Worm (Caenorhabditis elegans) whole organism, L4 larva: ENCODE measurements around the gene nlp-101.

ENCODE experiments used
- D1046.2 ChIP-seq: fragments of 200-800 bp; sonication (Bioruptor generic); IDR thresholded peaks from 2 replicates; pipeline ENCODE4 v1.3.6; 2022; ENCODE audit warnings: missing genetic modification characterization, missing compliant biosample characterization
- F26F4.8 ChIP-seq: fragments of 200-800 bp; sonication (Bioruptor generic); conservative IDR thresholded peaks from 2 replicates; pipeline ENCODE4 v1.3.6; 2022; ENCODE audit warnings: missing genetic modification characterization, missing compliant biosample characterization
- F37D6.2 ChIP-seq: sonication (generic microtip); optimal IDR thresholded peaks from 2 replicates; lab custom pipeline; 2016; ENCODE audit warnings: mild to moderate bottlenecking, missing genetic modification characterization, missing compliant biosample characterization
- F44E2.7 ChIP-seq: fragments of 200-800 bp; sonication (Bioruptor generic); IDR thresholded peaks from 2 replicates; pipeline ENCODE4 v2.1.2; 2022; ENCODE audit warnings: missing genetic modification characterization, missing compliant biosample characterization
- T26A8.4 ChIP-seq: fragments of 200-800 bp; sonication (Bioruptor generic); IDR thresholded peaks from 2 replicates; pipeline ENCODE4 v1.3.6; 2022; ENCODE audit warnings: missing genetic modification characterization, missing compliant biosample characterization
- Y48G9A.11 ChIP-seq: fragments of 200-800 bp; sonication (Bioruptor generic); IDR thresholded peaks from 2 replicates; pipeline ENCODE4 v1.3.6; 2022; ENCODE audit warnings: missing genetic modification reagents, missing genetic modification characterization, missing compliant biosample characterization
- ZK337.2 ChIP-seq: fragments of 200-800 bp; sonication (Bioruptor generic); IDR thresholded peaks from 2 replicates; pipeline ENCODE4 v1.3.6; 2022; ENCODE audit warnings: missing genetic modification reagents, missing genetic modification characterization, missing compliant biosample characterization
- aly-2 ChIP-seq: sonication (generic microtip); optimal IDR thresholded peaks from 2 replicates; lab custom pipeline; 2018; ENCODE audit warnings: missing biosample characterization, missing genetic modification characterization
- arid-1 ChIP-seq: fragments of 200-800 bp; sonication (Bioruptor generic); conservative IDR thresholded peaks from 2 replicates; pipeline ENCODE4 v1.3.6; 2022; ENCODE audit warnings: missing genetic modification reagents, missing genetic modification characterization, missing compliant biosample characterization
- ceh-44 ChIP-seq: fragments of 200-800 bp; sonication (Bioruptor generic); IDR thresholded peaks from 2 replicates; pipeline ENCODE4 v1.3.6; 2022; ENCODE audit warnings: missing genetic modification reagents, missing genetic modification characterization, missing compliant biosample characterization
- ceh-62 ChIP-seq: sonication (generic microtip); optimal IDR thresholded peaks from 2 replicates; lab custom pipeline; 2017; ENCODE audit warnings: missing biosample characterization, missing genetic modification characterization
- cey-2 ChIP-seq: sonication (generic microtip); optimal IDR thresholded peaks from 3 replicates; lab custom pipeline; 2017; ENCODE audit warnings: missing genetic modification characterization, mild to moderate bottlenecking, missing compliant biosample characterization, antibody characterized with exemption, borderline replicate concordance; ENCODE audit not compliant: insufficient read depth
- ctbp-1 ChIP-seq: fragments of 200-800 bp; sonication (Bioruptor generic); IDR thresholded peaks from 2 replicates; pipeline ENCODE4 v1.3.6; 2022; ENCODE audit warnings: missing genetic modification reagents, missing genetic modification characterization, missing compliant biosample characterization
- daf-12 ChIP-seq: fragments of 150-350 bp; optimal IDR thresholded peaks from 2 replicates; lab custom pipeline; 2014; ENCODE audit warnings: missing biosample characterization, missing genetic modification reagents, missing genetic modification characterization
- daf-19 ChIP-seq: fragments of 200-800 bp; sonication (Bioruptor generic); conservative IDR thresholded peaks from 2 replicates; pipeline ENCODE4 v1.3.6; 2022; ENCODE audit warnings: missing genetic modification characterization, missing compliant biosample characterization
- daf-8 ChIP-seq: fragments of 200-800 bp; sonication (Bioruptor generic); IDR thresholded peaks from 2 replicates; pipeline ENCODE4 v1.3.6; 2022; ENCODE audit warnings: missing genetic modification characterization, missing compliant biosample characterization
- dmd-8 ChIP-seq: fragments of 200-800 bp; sonication (Bioruptor generic); IDR thresholded peaks from 2 replicates; pipeline ENCODE4 v1.3.6; 2022; ENCODE audit warnings: missing genetic modification characterization, missing compliant biosample characterization
- duxl-1 ChIP-seq: sonication (generic microtip); optimal IDR thresholded peaks from 2 replicates; lab custom pipeline; 2016; ENCODE audit warnings: mild to moderate bottlenecking, missing genetic modification characterization, moderate library complexity, missing compliant biosample characterization; ENCODE audit not compliant: poor library complexity
- fkh-10 ChIP-seq: fragments of 150-350 bp; optimal IDR thresholded peaks from 2 replicates; lab custom pipeline; 2014; ENCODE audit warnings: missing biosample characterization, missing genetic modification reagents, missing genetic modification characterization
- gei-8 ChIP-seq: fragments of 200-800 bp; sonication (Bioruptor generic); optimal IDR thresholded peaks from 2 replicates; lab custom pipeline; 2018; ENCODE audit warnings: mild to moderate bottlenecking, missing genetic modification characterization, missing compliant biosample characterization
- hif-1 ChIP-seq, 2 experiments: sonication (generic microtip); optimal IDR thresholded peaks; 2 replicates each; lab custom pipeline; 2016 to 2017; ENCODE audit warnings: missing compliant biosample characterization in 2 of 2, missing genetic modification characterization in 2 of 2, missing genetic modification reagents in 2 of 2, missing genotype in 2 of 2, mild to moderate bottlenecking in 1 of 2
- jun-1 ChIP-seq: fragments of 150-350 bp; optimal IDR thresholded peaks from 2 replicates; lab custom pipeline; 2014; ENCODE audit warnings: missing biosample characterization, missing genetic modification reagents, missing genetic modification characterization
- lim-7 ChIP-seq: fragments of 200-800 bp; sonication (Bioruptor generic); IDR thresholded peaks from 2 replicates; pipeline ENCODE4 v1.3.6; 2022; ENCODE audit warnings: missing genetic modification characterization, missing compliant biosample characterization
- lin-15B ChIP-seq: fragments of 150-350 bp; sonication (generic microtip); optimal IDR thresholded peaks from 3 replicates; lab custom pipeline; 2014; ENCODE audit warnings: missing biosample characterization, missing genetic modification characterization
- lin-38 ChIP-seq: fragments of 200-800 bp; sonication (Bioruptor generic); IDR thresholded peaks from 2 replicates; pipeline ENCODE4 v1.3.6; 2022; ENCODE audit warnings: missing genetic modification reagents, missing genetic modification characterization, missing compliant biosample characterization
- lir-3 ChIP-seq: sonication (generic microtip); optimal IDR thresholded peaks from 2 replicates; lab custom pipeline; 2016; ENCODE audit warnings: mild to moderate bottlenecking, missing genetic modification characterization, missing compliant biosample characterization
- madf-9 ChIP-seq: fragments of 200-800 bp; sonication (Bioruptor generic); conservative IDR thresholded peaks from 2 replicates; pipeline ENCODE4 v1.3.6; 2022; ENCODE audit warnings: missing genetic modification reagents, missing genetic modification characterization, missing compliant biosample characterization
- mdt-29 ChIP-seq: fragments of 200-800 bp; sonication (Bioruptor generic); IDR thresholded peaks from 2 replicates; pipeline ENCODE4 v1.3.6; 2022; ENCODE audit warnings: missing genetic modification reagents, missing genetic modification characterization, missing compliant biosample characterization
- mep-1 ChIP-seq: fragments of 150-350 bp; sonication (generic microtip); optimal IDR thresholded peaks from 3 replicates; lab custom pipeline; 2014; ENCODE audit warnings: missing biosample characterization, missing genetic modification characterization
- mxl-3 ChIP-seq: fragments of 200-800 bp; sonication (Bioruptor generic); optimal IDR thresholded peaks from 2 replicates; lab custom pipeline; 2018; ENCODE audit warnings: mild to moderate bottlenecking, missing genetic modification characterization, missing compliant biosample characterization
- nhr-10 ChIP-seq: fragments of 150-350 bp; optimal IDR thresholded peaks from 2 replicates; lab custom pipeline; 2014; ENCODE audit warnings: missing biosample characterization, missing genetic modification characterization
- nhr-102 ChIP-seq: sonication (generic microtip); optimal IDR thresholded peaks from 2 replicates; lab custom pipeline; 2016; ENCODE audit warnings: mild to moderate bottlenecking, missing genetic modification characterization, moderate library complexity, missing compliant biosample characterization
- nhr-111 ChIP-seq: fragments of 200-800 bp; sonication (Bioruptor generic); optimal IDR thresholded peaks from 2 replicates; lab custom pipeline; 2018; ENCODE audit warnings: mild to moderate bottlenecking, missing genetic modification characterization, missing compliant biosample characterization
- nhr-25 ChIP-seq: sonication (generic microtip); optimal IDR thresholded peaks from 2 replicates; lab custom pipeline; 2017; ENCODE audit warnings: missing genetic modification characterization, mild to moderate bottlenecking, missing compliant biosample characterization, antibody characterized with exemption, moderate library complexity, borderline replicate concordance; ENCODE audit not compliant: insufficient read depth
- nhr-28 ChIP-seq: fragments of 150-350 bp; optimal IDR thresholded peaks from 2 replicates; lab custom pipeline; 2014; ENCODE audit warnings: missing biosample characterization, missing genetic modification characterization
- nhr-41 ChIP-seq: fragments of 200-800 bp; sonication (Bioruptor generic); IDR thresholded peaks from 2 replicates; pipeline ENCODE4 v1.3.6; 2022; ENCODE audit warnings: missing genetic modification reagents, missing genetic modification characterization, missing compliant biosample characterization
- nhr-76 ChIP-seq: fragments of 150-350 bp; optimal IDR thresholded peaks from 2 replicates; lab custom pipeline; 2014; ENCODE audit warnings: missing biosample characterization, missing genetic modification characterization
- pha-4 ChIP-seq, 2 experiments: fragments of 150-350 bp in 1 of 2; fragments of 200-800 bp in 1 of 2; sonication (Bioruptor generic) in 1 of 2; IDR thresholded peaks in 1 of 2; optimal IDR thresholded peaks in 1 of 2; 2 replicates each; pipeline versions ENCODE4 v1.3.6 to Lab custom; 2014 to 2022; ENCODE audit warnings: missing genetic modification characterization in 2 of 2, missing genetic modification reagents in 2 of 2, missing biosample characterization in 1 of 2, missing compliant biosample characterization in 1 of 2
- pqm-1 ChIP-seq: sonication (generic microtip); optimal IDR thresholded peaks from 2 replicates; lab custom pipeline; 2017; ENCODE audit warnings: missing biosample characterization, missing genetic modification characterization
- set-16 ChIP-seq: fragments of 200-800 bp; sonication (Bioruptor generic); IDR thresholded peaks from 2 replicates; pipeline ENCODE4 v1.3.6; 2022; ENCODE audit warnings: missing genetic modification reagents, missing genetic modification characterization, missing compliant biosample characterization
- skn-1 ChIP-seq: fragments of 150-350 bp; optimal IDR thresholded peaks from 2 replicates; lab custom pipeline; 2014; ENCODE audit warnings: missing biosample characterization, missing genetic modification characterization
- snpc-4 ChIP-seq: fragments of 150-350 bp; optimal IDR thresholded peaks from 2 replicates; lab custom pipeline; 2014; ENCODE audit warnings: missing biosample characterization, missing genetic modification characterization
- spr-1 ChIP-seq: sonication (generic microtip); optimal IDR thresholded peaks from 2 replicates; lab custom pipeline; 2016; ENCODE audit warnings: mild to moderate bottlenecking, missing genetic modification characterization, missing compliant biosample characterization
- spr-3 ChIP-seq: fragments of 200-800 bp; sonication (Bioruptor generic); optimal IDR thresholded peaks from 2 replicates; lab custom pipeline; 2018; ENCODE audit warnings: mild to moderate bottlenecking, missing genetic modification characterization, missing compliant biosample characterization
- unc-130 ChIP-seq: sonication (generic microtip); optimal IDR thresholded peaks from 2 replicates; lab custom pipeline; 2016; ENCODE audit warnings: missing genetic modification reagents, missing genetic modification characterization, missing compliant biosample characterization
- vab-7 ChIP-seq: fragments of 200-800 bp; sonication (Bioruptor generic); IDR thresholded peaks from 2 replicates; pipeline ENCODE4 v1.3.6; 2022; ENCODE audit warnings: missing genetic modification reagents, missing genetic modification characterization, missing compliant biosample characterization
- zag-1 ChIP-seq: fragments of 150-350 bp; optimal IDR thresholded peaks from 2 replicates; lab custom pipeline; 2014; ENCODE audit warnings: missing biosample characterization, missing genetic modification characterization
- zip-11 ChIP-seq: fragments of 200-800 bp; sonication (Bioruptor generic); IDR thresholded peaks from 2 replicates; pipeline ENCODE4 v1.3.6; 2022; ENCODE audit warnings: missing genetic modification characterization, missing compliant biosample characterization
- zip-2 ChIP-seq: fragments of 150-350 bp; optimal IDR thresholded peaks from 2 replicates; lab custom pipeline; 2014; ENCODE audit warnings: missing biosample characterization, missing genetic modification characterization
- ztf-7 ChIP-seq: fragments of 150-350 bp; optimal IDR thresholded peaks from 2 replicates; lab custom pipeline; 2014; ENCODE audit warnings: missing biosample characterization, missing genetic modification characterization

The nlp-101 gene

DNA sequence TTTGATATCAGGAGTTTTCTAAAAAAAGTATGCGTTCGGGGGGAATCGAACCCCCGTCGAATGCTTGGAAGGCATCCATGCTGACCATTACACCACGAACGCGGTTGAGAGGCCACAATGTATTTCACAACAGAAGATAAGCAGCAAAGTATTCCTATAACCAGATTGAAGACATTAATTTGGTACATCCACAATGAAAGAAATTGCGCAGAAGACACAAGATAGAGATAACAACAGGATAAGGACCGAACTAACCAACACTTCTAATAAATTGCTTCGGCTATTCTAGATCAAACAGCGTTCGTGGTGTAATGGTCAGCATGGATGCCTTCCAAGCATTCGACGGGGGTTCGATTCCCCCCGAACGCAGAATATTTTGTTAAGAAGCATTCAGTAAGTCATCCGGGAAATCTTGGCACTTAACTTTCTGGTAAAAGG is 44.4 kb upstream of the nlp-101 start:
- TF ChIP-seq ZK337.2 (GFP tag; lab: Robert Waterston, UW) (0 out of 2 replicates have a peak, but pooled peaks have one; percentile 41), arid-1 (GFP tag; lab: Robert Waterston, UW) (no peak), nhr-10 (tag; lab: Kevin White, UChicago) (no peak), T26A8.4 (peak; percentile 86), F26F4.8 (GFP tag; lab: Robert Waterston, UW) (peak; percentile 65; the same call in 1 of the 2 replicates), dmd-8 (peak; percentile 83), ceh-62 (tag; lab: Kevin White, UChicago) (no peak), ctbp-1 (peak; percentile 83), gei-8 (GFP tag; lab: Kevin White, UChicago) (peak; percentile 83), aly-2 (tag; lab: Kevin White, UChicago) (no peak), nhr-111 (no peak), nhr-76 (no peak), ceh-44 (GFP tag; lab: Robert Waterston, UW) (no peak), madf-9 (peak; percentile 31; the same call in 1 of the 2 replicates), D1046.2 (GFP tag; lab: Robert Waterston, UW) (no peak), pqm-1 (tag; lab: Kevin White, UChicago) (no peak), Y48G9A.11 (GFP tag; lab: Robert Waterston, UW) (peak; percentile 73; the same call in 1 of the 2 replicates), zip-2 (tag; lab: Kevin White, UChicago) (no peak), spr-1 (peak; percentile 7), duxl-1 (no peak), vab-7 (GFP tag; lab: Robert Waterston, UW) (peak; percentile 74), nhr-102 (tag; lab: Kevin White, UChicago) (peak; percentile 75), skn-1 (tag; lab: Kevin White, UChicago) (no peak), lin-38 (GFP tag; lab: Robert Waterston, UW) (no peak), mxl-3 (GFP tag; lab: Kevin White, UChicago) (peak; percentile 54), F44E2.7 (GFP tag; lab: Robert Waterston, UW) (no peak), daf-8 (GFP tag; lab: Robert Waterston, UW) (no peak), spr-3 (peak; percentile 24), zag-1 (no peak), nhr-41 (GFP tag; lab: Robert Waterston, UW) (0 out of 2 replicates have a peak, but pooled peaks have one; percentile 54), lir-3 (tag; lab: Kevin White, UChicago) (peak; percentile 68), snpc-4 (tag; lab: Kevin White, UChicago) (no peak), jun-1 (tag; lab: Kevin White, UChicago) (no peak), mdt-29 (GFP tag; lab: Robert Waterston, UW) (no peak), F37D6.2 (tag; lab: Kevin White, UChicago) (no peak), set-16 (GFP tag; lab: Robert Waterston, UW) (no peak), nhr-25 (tag; lab: Kevin White, UChicago) (peak; percentile 1), daf-12 (tag; lab: Kevin White, UChicago) (no peak), zip-11 (GFP tag; lab: Robert Waterston, UW) (no peak), nhr-28 (tag; lab: Kevin White, UChicago) (peak; percentile 30), cey-2 (tag; lab: Kevin White, UChicago) (no peak), ztf-7 (tag; lab: Kevin White, UChicago) (peak; percentile 7), lin-15B (tag; lab: Kevin White, UChicago) (no peak), hif-1 (tag; optimal IDR thresholded peaks at IDR 0.05; lab: Kevin White, UChicago) (peak in 1 of 2 experiments; percentile 1), lim-7 (GFP tag; lab: Robert Waterston, UW) (peak; percentile 81), unc-130 (GFP tag; lab: Kevin White, UChicago) (peak; percentile 4), mep-1 (peak; percentile 40), fkh-10 (GFP tag; lab: Kevin White, UChicago) (no peak), pha-4 (GFP tag; IDR thresholded peaks at IDR 0.05; lab: Robert Waterston, UW) (peak; percentile 79), pha-4 (tag; optimal IDR thresholded peaks at IDR 0.05; lab: Kevin White, UChicago) (no peak), daf-19 (GFP tag; lab: Robert Waterston, UW) (peak; percentile 36; the same call in 1 of the 2 replicates)
